Worm (Caenorhabditis elegans): ENCODE results near the gene golg-2.

The golg-2 gene

DNA sequence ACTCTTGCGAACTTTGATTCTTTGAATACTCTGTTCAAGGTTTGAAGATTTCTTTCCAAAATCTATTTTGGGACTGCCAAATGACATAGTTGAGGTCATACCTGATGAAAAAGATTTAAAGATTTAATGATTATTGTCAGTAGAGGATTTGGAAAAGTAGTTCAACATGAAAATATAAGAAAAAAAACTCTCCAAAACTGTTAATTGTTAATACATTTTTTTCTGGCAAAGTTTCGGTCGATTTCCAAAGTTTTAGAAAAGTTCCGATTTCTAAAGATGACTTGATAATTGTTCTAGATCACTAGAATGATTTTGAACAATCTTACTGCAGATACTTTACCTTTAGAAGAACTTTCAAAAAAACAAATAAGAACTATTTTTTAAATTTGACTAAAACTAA, 31.4 kb upstream of the golg-2 start, which contains the start of gene C27A2.7:
C27A2.7 (minus strand) TSS at position 101 of the 400 bp plus-strand sequence.
- TF ChIP-seq nhr-21 (tag; optimal IDR thresholded peaks at IDR 0.05) (no peak), ztf-4 (tag; optimal IDR thresholded peaks at IDR 0.05) (no peak), mbf-1 (tag; optimal IDR thresholded peaks at IDR 0.05) (no peak), nhr-23 (tag; optimal IDR thresholded peaks at IDR 0.05) (no peak)

DNA sequence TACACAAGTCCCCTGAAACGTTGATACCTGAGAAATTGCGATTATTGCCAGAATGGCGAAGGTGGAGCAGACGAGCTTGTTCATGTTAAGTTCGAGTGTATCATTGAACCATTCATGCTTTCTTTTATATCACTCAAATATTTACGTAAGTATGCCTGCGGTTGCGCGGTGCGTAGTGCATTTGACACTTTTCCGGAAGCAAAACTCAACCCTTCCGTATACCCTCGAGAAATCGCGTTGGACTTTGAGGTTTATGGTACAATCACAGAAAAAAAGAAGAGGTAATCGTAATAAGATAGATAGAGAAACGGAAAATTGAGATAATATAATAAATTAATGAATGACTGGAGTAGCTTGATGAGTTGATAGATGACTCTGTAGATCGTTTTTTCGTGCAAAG, 29.6 kb upstream of the golg-2 start, which contains the start of gene idpb-2:
idpb-2 (minus strand) TSS at position 101 of the 400 bp plus-strand sequence.
- TF ChIP-seq gmeb-1 (tag; optimal IDR thresholded peaks at IDR 0.05): no peak
- TF ChIP-seq nhr-12 (tag; optimal IDR thresholded peaks at IDR 0.05): no peak
- TF ChIP-seq zag-1 (tag; optimal IDR thresholded peaks at IDR 0.05): no peak
- TF ChIP-seq alr-1 (tag; optimal IDR thresholded peaks at IDR 0.05): no peak
- no peak for TF ChIP-seq snpc-4 (tag; optimal IDR thresholded peaks at IDR 0.05)
- no peak for TF ChIP-seq mbf-1 (tag; optimal IDR thresholded peaks at IDR 0.05)
- TF ChIP-seq elt-3 (tag; optimal IDR thresholded peaks at IDR 0.05): no peak
- no peak for TF ChIP-seq blmp-1 (tag; optimal IDR thresholded peaks at IDR 0.05; ENCODE audit: insufficient read depth)
- TF ChIP-seq ceh-82 (tag; optimal IDR thresholded peaks at IDR 0.05): no peak
- TF ChIP-seq R02D3.7 (tag; optimal IDR thresholded peaks at IDR 0.05): no peak
- TF ChIP-seq ztf-4 (tag; optimal IDR thresholded peaks at IDR 0.05): no peak
- TF ChIP-seq nhr-11 (tag; optimal IDR thresholded peaks at IDR 0.05): no peak
- no peak for TF ChIP-seq elt-1 (tag; optimal IDR thresholded peaks at IDR 0.05)
- TF ChIP-seq nhr-77 (tag; optimal IDR thresholded peaks at IDR 0.05): no peak
- TF ChIP-seq sma-3 (GFP tag; optimal IDR thresholded peaks at IDR 0.05): no peak

DNA sequence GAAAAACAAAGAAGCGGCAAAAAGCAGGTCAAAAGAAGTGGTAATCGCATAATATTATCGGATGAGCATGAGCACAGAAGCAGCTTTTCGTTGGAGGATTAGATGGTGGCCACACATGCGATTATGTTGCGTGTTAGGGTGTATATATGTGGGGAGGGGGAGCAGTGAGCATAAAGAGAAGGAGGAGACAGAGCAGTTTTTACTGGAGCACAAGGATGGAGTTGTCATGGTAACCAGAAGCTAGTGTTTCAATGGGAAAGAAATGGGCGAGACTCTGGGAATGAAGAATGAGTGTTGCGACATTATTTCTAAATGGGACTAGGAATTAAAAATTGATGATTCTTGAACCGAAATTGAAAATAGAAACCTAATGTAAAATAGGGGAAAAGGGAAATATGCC, 28.0 kb upstream of the golg-2 start, which contains the start of gene C27A2.8:
C27A2.8 (minus strand) TSS at position 117 of the 400 bp plus-strand sequence.
- TF ChIP-seq nhr-10 (tag; optimal IDR thresholded peaks at IDR 0.05) (no peak), sma-9 (GFP tag; optimal IDR thresholded peaks at IDR 0.05) (no peak), sma-9 (tag; optimal IDR thresholded peaks at IDR 0.05) (no peak), R02D3.7 (tag; optimal IDR thresholded peaks at IDR 0.05) (no peak), gmeb-1 (tag; optimal IDR thresholded peaks at IDR 0.05) (no peak), crh-2 (tag; optimal IDR thresholded peaks at IDR 0.05) (no peak), unc-55 (GFP tag; optimal IDR thresholded peaks at IDR 0.05) (no peak), ceh-16 (tag; optimal IDR thresholded peaks at IDR 0.05) (no peak), sem-4 (tag; optimal IDR thresholded peaks at IDR 0.05) (no peak), zag-1 (tag; optimal IDR thresholded peaks at IDR 0.05) (no peak)

DNA sequence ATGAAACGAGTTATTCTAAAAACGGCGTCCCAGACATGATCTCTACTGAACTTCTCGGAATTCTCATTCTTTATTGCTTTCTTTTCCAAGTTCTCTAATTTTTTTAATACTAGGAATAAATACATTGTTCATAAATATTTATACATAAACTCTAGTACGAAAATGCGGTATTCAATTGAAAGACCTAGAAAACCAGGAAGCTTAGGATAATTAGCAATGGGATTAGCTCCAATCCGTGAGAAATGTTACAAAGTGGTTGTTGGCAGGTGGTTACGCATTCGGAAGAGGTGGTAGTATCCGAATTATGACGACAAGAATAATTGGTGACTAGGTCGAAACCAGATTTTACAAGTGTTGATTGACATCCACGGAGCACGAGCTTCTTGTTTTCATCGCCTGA, 27.1 kb upstream of the golg-2 start:
- no peak for TF ChIP-seq nhr-6 (tag; optimal IDR thresholded peaks at IDR 0.05)
- TF ChIP-seq unc-55 (GFP tag; optimal IDR thresholded peaks at IDR 0.05): no peak
- TF ChIP-seq F13H6.1 (tag; optimal IDR thresholded peaks at IDR 0.05): no peak
- TF ChIP-seq lin-39 (tag; optimal IDR thresholded peaks at IDR 0.05): no peak
- TF ChIP-seq ztf-11 (tag; optimal IDR thresholded peaks at IDR 0.05): no peak
- TF ChIP-seq aly-2 (tag; optimal IDR thresholded peaks at IDR 0.05): no peak
- TF ChIP-seq nhr-21 (tag; optimal IDR thresholded peaks at IDR 0.05): no peak
- TF ChIP-seq mbf-1 (tag; optimal IDR thresholded peaks at IDR 0.05): no peak

DNA sequence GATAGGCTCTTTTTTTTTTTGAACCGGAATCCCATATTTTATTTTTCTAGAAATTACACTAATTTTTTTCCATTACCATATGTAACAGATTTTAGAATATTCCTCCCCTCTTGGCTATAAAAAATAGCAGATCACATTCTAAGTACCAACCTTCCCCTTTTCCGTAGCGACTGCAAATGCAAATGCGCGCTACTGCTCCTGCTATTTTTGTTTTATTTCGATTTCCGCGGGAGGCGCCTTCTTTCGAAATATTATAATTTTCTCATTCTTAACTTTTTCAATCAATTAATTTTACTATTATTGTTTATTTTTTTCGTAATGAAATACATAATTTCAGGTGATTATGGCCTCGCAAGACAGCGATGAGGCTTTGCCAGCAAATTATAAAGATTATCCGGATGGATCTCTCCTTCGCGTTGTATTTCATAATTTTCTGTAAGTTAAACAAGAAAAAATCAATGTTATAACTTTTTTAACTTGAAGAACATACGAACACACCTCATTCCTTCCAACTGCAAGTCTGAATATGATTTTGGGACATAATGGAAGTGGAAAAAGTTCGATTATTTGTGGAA, 22.0 kb upstream of the golg-2 start, which contains the start of gene smc-5:
smc-5 (plus strand) TSS at position 332 of the 575 bp plus-strand sequence.
- TF ChIP-seq sma-3 (GFP tag; optimal IDR thresholded peaks at IDR 0.05) (peak; percentile 69), nhr-129 (tag; optimal IDR thresholded peaks at IDR 0.05) (peak; percentile 78), sma-9 (GFP tag; optimal IDR thresholded peaks at IDR 0.05) (peak; percentile 62), sma-9 (tag; optimal IDR thresholded peaks at IDR 0.05) (no peak), gmeb-1 (tag; optimal IDR thresholded peaks at IDR 0.05) (peak; percentile 80), nhr-21 (tag; optimal IDR thresholded peaks at IDR 0.05) (peak; percentile 28), ZK546.5 (tag; optimal IDR thresholded peaks at IDR 0.05) (no peak), zag-1 (tag; optimal IDR thresholded peaks at IDR 0.05) (no peak), C34F6.9 (tag; optimal IDR thresholded peaks at IDR 0.05) (peak; percentile 83), unc-55 (GFP tag; optimal IDR thresholded peaks at IDR 0.05) (peak; percentile 94), lin-13 (GFP tag; optimal IDR thresholded peaks at IDR 0.05) (peak; percentile 78), crh-2 (tag; optimal IDR thresholded peaks at IDR 0.05) (peak; percentile 77), snpc-4 (tag; optimal IDR thresholded peaks at IDR 0.05) (peak; percentile 82), lin-11 (tag; optimal IDR thresholded peaks at IDR 0.05) (peak; percentile 10), fos-1 (tag; optimal IDR thresholded peaks at IDR 0.05) (peak; percentile 40), lsy-2 (tag; optimal IDR thresholded peaks at IDR 0.05) (peak; percentile 50 to 88), ceh-82 (tag; optimal IDR thresholded peaks at IDR 0.05) (no peak), blmp-1 (tag; optimal IDR thresholded peaks at IDR 0.05; ENCODE audit: insufficient read depth) (peak; percentile 9), ama-1 (optimal IDR thresholded peaks at IDR 0.05) (no peak)

All from whole organism, L2 larva.